Fruit fly (Drosophila melanogaster): Measurements from ENCODE around the gene CheB38a.
A peak's percentile ranks its signal among the peaks of the same experiment; 100 is the strongest.

CheB38a gene

DNA sequence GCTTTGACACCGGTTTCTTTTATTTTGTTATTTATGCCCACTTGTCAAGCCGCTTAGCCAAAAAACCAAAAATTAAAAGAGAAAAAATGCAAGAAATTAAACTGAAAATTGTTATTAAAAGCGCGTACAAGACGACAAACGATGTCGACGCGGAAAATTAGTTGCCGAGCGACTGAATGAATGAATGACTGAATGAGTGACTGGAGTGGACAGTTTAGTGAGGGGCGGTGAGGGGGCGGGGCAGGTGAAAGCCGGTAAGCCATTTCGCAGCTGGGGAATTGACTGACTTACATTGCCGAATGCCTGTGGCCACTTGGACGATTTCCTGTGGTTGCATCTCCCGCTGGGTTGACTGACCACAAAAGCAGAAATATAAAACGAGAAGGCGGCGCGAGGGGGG is 11.7 kb downstream of the CheB38a start:
- TF ChIP-seq rn (GFP tag; IDR thresholded peaks at IDR 0.05) (no peak), CG9948 (tag; optimal IDR thresholded peaks at IDR 0.05) (no peak), fd96Ca (GFP tag; IDR thresholded peaks at IDR 0.05) (no peak), CG32121 (GFP tag; IDR thresholded peaks at IDR 0.05) (no peak), D1 (tag; optimal IDR thresholded peaks at IDR 0.05) (no peak), CG10348 (GFP tag; IDR thresholded peaks at IDR 0.05) (no peak), CG12605 (GFP tag; IDR thresholded peaks at IDR 0.05) (no peak), gl (tag; optimal IDR thresholded peaks at IDR 0.05) (no peak), CG15710 (tag; optimal IDR thresholded peaks at IDR 0.05) (no peak), CG14655 (GFP tag; optimal IDR thresholded peaks at IDR 0.05) (no peak)

DNA sequence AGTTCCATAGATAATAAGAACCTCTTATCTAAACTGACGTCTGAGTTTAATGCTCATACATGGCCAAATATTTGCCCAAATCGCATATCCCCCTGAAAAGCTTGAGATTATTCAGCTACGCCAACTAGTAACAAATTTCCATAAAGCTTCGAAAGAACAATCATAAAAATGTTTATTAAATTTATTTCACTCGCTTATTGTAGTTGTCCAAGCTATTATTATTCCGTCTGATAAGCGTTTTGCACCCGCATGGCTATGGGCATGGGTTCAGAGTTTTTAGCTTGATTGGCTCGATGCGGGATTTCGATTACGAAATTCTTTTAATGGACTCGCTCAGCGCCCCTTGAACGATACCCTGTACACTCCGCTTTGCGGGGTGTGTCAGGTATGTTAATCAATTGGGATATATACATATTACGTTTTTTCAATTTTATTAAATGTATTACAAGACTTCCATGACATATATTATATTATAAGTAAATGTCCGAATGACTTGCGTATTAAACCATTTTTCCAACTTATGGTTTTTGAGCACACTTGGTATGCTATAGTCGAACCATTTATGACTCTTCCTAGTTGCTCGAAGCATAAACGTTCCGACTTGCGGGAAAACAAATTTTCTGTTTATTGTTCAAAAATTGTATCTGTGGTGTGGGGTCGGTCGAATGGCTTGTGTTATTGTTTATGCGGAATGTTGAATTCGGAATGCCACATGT is 12.6 kb downstream of the CheB38a start:
- TF ChIP-seq CG13204 (GFP tag; optimal IDR thresholded peaks at IDR 0.05) (no peak), CG8159 (tag; optimal IDR thresholded peaks at IDR 0.05) (peak; percentile 70), CG9948 (tag; optimal IDR thresholded peaks at IDR 0.05) (peak; percentile 50), CG4496 (GFP tag; IDR thresholded peaks at IDR 0.05) (peak; percentile 77), Ets98B (GFP tag; IDR thresholded peaks at IDR 0.05) (peak; percentile 82), CG32121 (GFP tag; IDR thresholded peaks at IDR 0.05) (peak; percentile 82), CG10348 (GFP tag; IDR thresholded peaks at IDR 0.05) (no peak), CG17806 (tag; optimal IDR thresholded peaks at IDR 0.05) (peak; percentile 61), CG14655 (GFP tag; optimal IDR thresholded peaks at IDR 0.05) (peak; percentile 61), D1 (tag; optimal IDR thresholded peaks at IDR 0.05) (peak; percentile 32), CG34367 (tag; optimal IDR thresholded peaks at IDR 0.05) (peak; percentile 54), fd96Ca (GFP tag; IDR thresholded peaks at IDR 0.05) (peak; percentile 71), CG15710 (tag; optimal IDR thresholded peaks at IDR 0.05) (peak; percentile 63), EcR (GFP tag; optimal IDR thresholded peaks at IDR 0.05) (no peak), gl (tag; optimal IDR thresholded peaks at IDR 0.05) (no peak), CG8301 (tag; optimal IDR thresholded peaks at IDR 0.05) (peak; percentile 46), CG12605 (GFP tag; IDR thresholded peaks at IDR 0.05) (0 out of 2 replicates have a peak, but pooled peaks have one; percentile 26), Snoo (tag; optimal IDR thresholded peaks at IDR 0.05) (peak; percentile 68), rn (GFP tag; IDR thresholded peaks at IDR 0.05) (no peak), Pif1A (GFP tag; optimal IDR thresholded peaks at IDR 0.05) (peak; percentile 60), Pif1B (GFP tag; optimal IDR thresholded peaks at IDR 0.05) (peak; percentile 72)

DNA sequence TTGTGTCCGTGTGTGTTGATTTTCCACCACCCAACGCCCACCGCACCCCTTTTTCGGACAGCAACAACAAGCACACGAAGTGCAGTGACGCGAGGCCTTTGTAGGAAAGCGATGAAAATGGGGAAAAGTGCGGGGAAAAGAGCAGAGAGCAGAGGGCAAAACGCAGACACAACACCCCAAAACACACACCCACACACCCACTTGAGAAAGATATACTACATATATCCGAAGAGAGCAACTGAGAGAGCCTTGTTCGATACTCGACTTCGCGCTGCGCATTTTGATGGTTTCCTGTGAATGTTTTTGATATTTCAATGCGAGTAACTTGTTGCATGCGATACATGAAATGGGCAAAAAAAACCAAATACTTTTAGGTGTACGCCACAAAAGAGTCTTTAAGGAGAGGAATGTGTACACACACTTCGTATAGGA is 14.6 kb downstream of the CheB38a start:
- no peak for TF ChIP-seq CG9948 (tag; optimal IDR thresholded peaks at IDR 0.05)
- 0 out of 3 replicates have a peak, but pooled peaks have one; percentile 48 for TF ChIP-seq CG4496 (GFP tag; IDR thresholded peaks at IDR 0.05)
- no peak for TF ChIP-seq Snoo (tag; optimal IDR thresholded peaks at IDR 0.05)
- TF ChIP-seq Pif1B (GFP tag; optimal IDR thresholded peaks at IDR 0.05): no peak
- TF ChIP-seq CG12605 (GFP tag; IDR thresholded peaks at IDR 0.05): peak; percentile 29; the same call in 1 of the 2 replicates

DNA sequence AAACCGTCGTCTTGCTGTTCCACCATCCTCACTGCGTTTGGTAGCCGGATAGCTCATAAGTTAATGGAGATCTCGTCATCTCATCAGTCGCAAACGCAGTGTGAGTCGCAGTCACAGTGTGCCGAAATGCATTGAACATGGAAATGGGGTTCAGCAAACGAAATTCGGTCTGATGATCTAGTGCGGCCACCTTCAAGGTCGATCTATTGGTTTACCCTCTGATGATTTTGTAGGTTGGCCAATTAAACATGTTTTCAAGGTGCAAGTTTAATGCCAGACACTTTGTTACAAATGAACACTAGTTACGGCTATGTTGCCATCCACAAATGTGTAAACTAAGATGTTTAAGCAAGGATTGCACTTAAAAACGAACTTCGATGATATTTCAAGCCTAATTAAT is 15.5 kb downstream of the CheB38a start:
- TF ChIP-seq Pif1B (GFP tag; optimal IDR thresholded peaks at IDR 0.05) (no peak), gl (tag; optimal IDR thresholded peaks at IDR 0.05) (no peak), EcR (GFP tag; optimal IDR thresholded peaks at IDR 0.05) (no peak), CG34367 (tag; optimal IDR thresholded peaks at IDR 0.05) (no peak), CG32121 (GFP tag; IDR thresholded peaks at IDR 0.05) (no peak), CG15710 (tag; optimal IDR thresholded peaks at IDR 0.05) (no peak), CG8159 (tag; optimal IDR thresholded peaks at IDR 0.05) (no peak), CG12605 (GFP tag; IDR thresholded peaks at IDR 0.05) (no peak), CG10348 (GFP tag; IDR thresholded peaks at IDR 0.05) (no peak), CG9948 (tag; optimal IDR thresholded peaks at IDR 0.05) (peak; percentile 6), CG8301 (tag; optimal IDR thresholded peaks at IDR 0.05) (no peak), Ets98B (GFP tag; IDR thresholded peaks at IDR 0.05) (no peak), CG13204 (GFP tag; optimal IDR thresholded peaks at IDR 0.05) (no peak), CG4496 (GFP tag; IDR thresholded peaks at IDR 0.05) (peak; percentile 59; the same call in 1 of the 3 replicates), CG17806 (tag; optimal IDR thresholded peaks at IDR 0.05) (no peak), fd96Ca (GFP tag; IDR thresholded peaks at IDR 0.05) (peak; percentile 48; the same call in 1 of the 3 replicates), Pif1A (GFP tag; optimal IDR thresholded peaks at IDR 0.05) (no peak), rn (GFP tag; IDR thresholded peaks at IDR 0.05) (0 out of 2 replicates have a peak, but pooled peaks have one; percentile 17), Snoo (tag; optimal IDR thresholded peaks at IDR 0.05) (no peak), CG14655 (GFP tag; optimal IDR thresholded peaks at IDR 0.05) (peak; percentile 6), D1 (tag; optimal IDR thresholded peaks at IDR 0.05) (no peak)

DNA sequence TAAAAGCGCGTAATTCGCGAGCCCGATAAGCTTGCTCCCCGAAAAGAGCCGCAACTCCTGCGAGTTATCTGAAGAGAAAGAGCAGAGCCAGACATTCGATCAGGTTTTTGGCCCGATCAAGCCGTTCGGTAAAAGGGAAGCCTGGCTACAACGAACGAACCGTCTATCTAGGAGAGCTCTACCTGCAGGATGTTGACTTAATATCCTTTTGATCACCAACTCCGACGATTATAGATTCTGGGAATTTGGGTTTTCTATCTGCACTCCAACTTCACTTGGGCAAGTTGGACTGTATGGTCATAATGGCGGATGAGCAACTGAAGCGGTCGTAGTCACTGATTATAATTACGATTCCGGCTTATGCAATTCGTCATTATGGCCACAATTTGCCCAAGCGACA is 16.1 kb downstream of the CheB38a start:
- peak; percentile 77 for TF ChIP-seq CG12605 (GFP tag; IDR thresholded peaks at IDR 0.05)
- no peak for TF ChIP-seq D1 (tag; optimal IDR thresholded peaks at IDR 0.05)
- TF ChIP-seq fd96Ca (GFP tag; IDR thresholded peaks at IDR 0.05): peak; percentile 94
- TF ChIP-seq Snoo (tag; optimal IDR thresholded peaks at IDR 0.05): peak; percentile 4
- peak; percentile 63 for TF ChIP-seq CG8159 (tag; optimal IDR thresholded peaks at IDR 0.05)
- TF ChIP-seq CG10348 (GFP tag; IDR thresholded peaks at IDR 0.05): peak; percentile 46; the same call in 1 of the 2 replicates
- peak; percentile 92 for TF ChIP-seq Ets98B (GFP tag; IDR thresholded peaks at IDR 0.05)
- peak; percentile 81 for TF ChIP-seq rn (GFP tag; IDR thresholded peaks at IDR 0.05)
- peak; percentile 88 for TF ChIP-seq CG4496 (GFP tag; IDR thresholded peaks at IDR 0.05)
- TF ChIP-seq Pif1B (GFP tag; optimal IDR thresholded peaks at IDR 0.05): peak; percentile 74
- TF ChIP-seq CG9948 (tag; optimal IDR thresholded peaks at IDR 0.05): peak; percentile 34
- no peak for TF ChIP-seq EcR (GFP tag; optimal IDR thresholded peaks at IDR 0.05)
- TF ChIP-seq gl (tag; optimal IDR thresholded peaks at IDR 0.05): no peak
- peak; percentile 70 for TF ChIP-seq CG14655 (GFP tag; optimal IDR thresholded peaks at IDR 0.05)
- peak; percentile 72 for TF ChIP-seq Pif1A (GFP tag; optimal IDR thresholded peaks at IDR 0.05)
- peak; percentile 52 for TF ChIP-seq CG15710 (tag; optimal IDR thresholded peaks at IDR 0.05)
- TF ChIP-seq CG34367 (tag; optimal IDR thresholded peaks at IDR 0.05): no peak
- peak; percentile 52 for TF ChIP-seq CG17806 (tag; optimal IDR thresholded peaks at IDR 0.05)
- no peak for TF ChIP-seq CG13204 (GFP tag; optimal IDR thresholded peaks at IDR 0.05)
- peak; percentile 85 for TF ChIP-seq CG32121 (GFP tag; IDR thresholded peaks at IDR 0.05)
- peak; percentile 74 for TF ChIP-seq CG8301 (tag; optimal IDR thresholded peaks at IDR 0.05)
